Worm (Caenorhabditis elegans) whole organism, L2 larva: ENCODE data around the gene semo-1.

Experiments used
- F13H6.1 ChIP-seq: sonication (generic microtip); optimal IDR thresholded peaks from 2 replicates; lab custom pipeline; 2016; ENCODE audit warnings: missing genetic modification characterization, missing compliant biosample characterization
- R02D3.7 ChIP-seq: fragments of 150-350 bp; optimal IDR thresholded peaks from 2 replicates; lab custom pipeline; 2014; ENCODE audit warnings: missing biosample characterization, missing genetic modification characterization
- aly-2 ChIP-seq: fragments of 150-350 bp; optimal IDR thresholded peaks from 2 replicates; lab custom pipeline; 2014; ENCODE audit warnings: missing biosample characterization, missing genetic modification characterization
- mdl-1 ChIP-seq, 2 experiments: fragments of 150-350 bp in 1 of 2; sonication (generic microtip) in 1 of 2; optimal IDR thresholded peaks; 2 replicates each; lab custom pipeline; 2017; ENCODE audit warnings: missing biosample characterization in 2 of 2, missing genetic modification characterization in 2 of 2
- nhr-12 ChIP-seq: fragments of 150-350 bp; optimal IDR thresholded peaks from 2 replicates; lab custom pipeline; 2014; ENCODE audit warnings: missing biosample characterization, missing genetic modification characterization
- nhr-129 ChIP-seq: fragments of 150-350 bp; optimal IDR thresholded peaks from 2 replicates; lab custom pipeline; 2014; ENCODE audit warnings: missing biosample characterization, missing genetic modification characterization
- nhr-77 ChIP-seq: fragments of 150-350 bp; optimal IDR thresholded peaks from 2 replicates; lab custom pipeline; 2014; ENCODE audit warnings: missing biosample characterization, missing genetic modification characterization
- skn-1 ChIP-seq: sonication (generic microtip); optimal IDR thresholded peaks from 2 replicates; lab custom pipeline; 2017; ENCODE audit warnings: missing biosample characterization, missing genetic modification characterization
- zag-1 ChIP-seq: fragments of 150-350 bp; optimal IDR thresholded peaks from 2 replicates; lab custom pipeline; 2014; ENCODE audit warnings: missing biosample characterization, missing genetic modification characterization
- ztf-11 ChIP-seq: sonication (generic microtip); optimal IDR thresholded peaks from 2 replicates; lab custom pipeline; 2017; ENCODE audit warnings: missing biosample characterization, missing genetic modification characterization

- no peak for TF ChIP-seq nhr-129 (tag; lab: Kevin White, UChicago)
- no peak for TF ChIP-seq R02D3.7 (tag; lab: Kevin White, UChicago)
- TF ChIP-seq ztf-11 (tag; lab: Kevin White, UChicago) = no peak
- TF ChIP-seq nhr-77 (tag; lab: Kevin White, UChicago) = no peak
- TF ChIP-seq F13H6.1 (tag; lab: Kevin White, UChicago) = no peak
- TF ChIP-seq zag-1 (tag; lab: Kevin White, UChicago) = no peak
- no peak for TF ChIP-seq mdl-1 (tag; optimal IDR thresholded peaks at IDR 0.05; lab: Kevin White, UChicago)
- no peak for TF ChIP-seq skn-1 (tag; lab: Kevin White, UChicago)
- no peak for TF ChIP-seq nhr-12 (tag; lab: Kevin White, UChicago)
- TF ChIP-seq aly-2 (tag; lab: Kevin White, UChicago) = no peak
Measured at ce11 chrIV:14070185-14070991, 19.4 kb downstream of the semo-1 start.
